Worm (Caenorhabditis elegans) whole organism, L3 larva: ENCODE data around the gene D1086.2.
A peak's percentile ranks its signal among the peaks of the same experiment; 100 is the strongest.

ENCODE experiments used
- R02D3.7 ChIP-seq: fragments of 150-350 bp; optimal IDR thresholded peaks from 2 replicates; lab custom pipeline; 2014; ENCODE audit warnings: missing biosample characterization, missing genetic modification characterization
- ZK546.5 ChIP-seq: sonication (generic microtip); optimal IDR thresholded peaks from 2 replicates; lab custom pipeline; 2017; ENCODE audit warnings: missing biosample characterization, missing genetic modification characterization
- aly-2 ChIP-seq: fragments of 150-350 bp; optimal IDR thresholded peaks from 2 replicates; lab custom pipeline; 2014; ENCODE audit warnings: missing biosample characterization, missing genetic modification characterization
- ama-1 ChIP-seq: fragments of 150-350 bp; optimal IDR thresholded peaks from 2 replicates; lab custom pipeline; 2018
- ceh-16 ChIP-seq: sonication (generic microtip); optimal IDR thresholded peaks from 2 replicates; lab custom pipeline; 2017; ENCODE audit warnings: missing biosample characterization, missing genetic modification characterization
- ceh-28 ChIP-seq: fragments of 150-350 bp; optimal IDR thresholded peaks from 2 replicates; lab custom pipeline; 2014; ENCODE audit warnings: missing biosample characterization, missing genetic modification reagents, missing genetic modification characterization
- ceh-82 ChIP-seq: fragments of 150-350 bp; optimal IDR thresholded peaks from 2 replicates; lab custom pipeline; 2014; ENCODE audit warnings: missing biosample characterization, missing genetic modification characterization
- daf-12 ChIP-seq: fragments of 150-350 bp; optimal IDR thresholded peaks from 2 replicates; lab custom pipeline; 2014; ENCODE audit warnings: missing biosample characterization, missing genetic modification reagents, missing genetic modification characterization
- egl-27 ChIP-seq: sonication (generic microtip); optimal IDR thresholded peaks from 4 replicates; lab custom pipeline; 2017; ENCODE audit warnings: missing biosample characterization, missing genetic modification reagents, missing genetic modification characterization
- egl-5 ChIP-seq: fragments of 150-350 bp; optimal IDR thresholded peaks from 2 replicates; lab custom pipeline; 2017; ENCODE audit warnings: missing biosample characterization, missing genetic modification reagents, missing genetic modification characterization, inconsistent platforms
- elt-1 ChIP-seq: fragments of 150-350 bp; optimal IDR thresholded peaks from 2 replicates; lab custom pipeline; 2014; ENCODE audit warnings: missing biosample characterization, missing genetic modification characterization
- elt-2 ChIP-seq: sonication (generic microtip); optimal IDR thresholded peaks from 2 replicates; lab custom pipeline; 2016; ENCODE audit warnings: missing genetic modification reagents, mild to moderate bottlenecking, missing genetic modification characterization, missing compliant biosample characterization
- elt-3 ChIP-seq, 3 experiments: fragments of 150-350 bp in 1 of 3; sonication (generic microtip) in 2 of 3; optimal IDR thresholded peaks; 2 replicates in 2 of 3; 4 replicates in 1 of 3; lab custom pipeline; 2014 to 2017; ENCODE audit warnings: missing biosample characterization in 3 of 3, missing genetic modification characterization in 3 of 3
- fkh-10 ChIP-seq: sonication (generic microtip); optimal IDR thresholded peaks from 2 replicates; lab custom pipeline; 2017; ENCODE audit warnings: missing biosample characterization, missing genetic modification reagents, missing genetic modification characterization
- fkh-2 ChIP-seq: fragments of 150-350 bp; optimal IDR thresholded peaks from 2 replicates; lab custom pipeline; 2014; ENCODE audit warnings: missing biosample characterization, missing genetic modification reagents, missing genetic modification characterization
- fos-1 ChIP-seq: fragments of 150-350 bp; optimal IDR thresholded peaks from 2 replicates; lab custom pipeline; 2014; ENCODE audit warnings: missing biosample characterization, missing genetic modification characterization
- hmg-11 ChIP-seq: sonication (generic microtip); optimal IDR thresholded peaks from 2 replicates; lab custom pipeline; 2016; ENCODE audit warnings: missing genetic modification characterization, missing compliant biosample characterization
- jun-1 ChIP-seq: fragments of 150-350 bp; optimal IDR thresholded peaks from 2 replicates; lab custom pipeline; 2014; ENCODE audit warnings: missing biosample characterization, missing genetic modification reagents, missing genetic modification characterization
- lin-15B ChIP-seq: fragments of 150-350 bp; optimal IDR thresholded peaks from 2 replicates; lab custom pipeline; 2014; ENCODE audit warnings: missing biosample characterization, missing genetic modification characterization
- lin-39 ChIP-seq: fragments of 150-350 bp; optimal IDR thresholded peaks from 2 replicates; lab custom pipeline; 2018; ENCODE audit warnings: missing biosample characterization, missing genetic modification reagents, missing genetic modification characterization
- lsy-12 ChIP-seq: sonication (generic microtip); optimal IDR thresholded peaks from 2 replicates; lab custom pipeline; 2016; ENCODE audit warnings: mild to moderate bottlenecking, missing genetic modification characterization, missing compliant biosample characterization
- mdl-1 ChIP-seq: fragments of 150-350 bp; optimal IDR thresholded peaks from 2 replicates; lab custom pipeline; 2014; ENCODE audit warnings: missing biosample characterization, missing genetic modification characterization
- mml-1 ChIP-seq: fragments of 150-350 bp; sonication (generic microtip); optimal IDR thresholded peaks from 3 replicates; lab custom pipeline; 2014; ENCODE audit warnings: missing biosample characterization, missing genetic modification characterization
- nfya-1 ChIP-seq: sonication (generic microtip); optimal IDR thresholded peaks from 2 replicates; lab custom pipeline; 2017; ENCODE audit warnings: missing genetic modification characterization, mild to moderate bottlenecking, missing compliant biosample characterization, antibody characterized with exemption, moderate library complexity; ENCODE audit not compliant: insufficient read depth
- nhr-12 ChIP-seq: fragments of 150-350 bp; optimal IDR thresholded peaks from 2 replicates; lab custom pipeline; 2014; ENCODE audit warnings: missing biosample characterization, missing genetic modification characterization
- nhr-23 ChIP-seq: fragments of 150-350 bp; optimal IDR thresholded peaks from 2 replicates; lab custom pipeline; 2014; ENCODE audit warnings: missing biosample characterization, missing genetic modification reagents, missing genetic modification characterization
- nhr-237 ChIP-seq: fragments of 150-350 bp; optimal IDR thresholded peaks from 2 replicates; lab custom pipeline; 2014; ENCODE audit warnings: missing biosample characterization, missing genetic modification characterization
- nhr-25 ChIP-seq: sonication (generic microtip); optimal IDR thresholded peaks from 2 replicates; lab custom pipeline; 2017; ENCODE audit warnings: missing biosample characterization, missing genetic modification characterization
- nhr-28 ChIP-seq: fragments of 150-350 bp; optimal IDR thresholded peaks from 2 replicates; lab custom pipeline; 2014; ENCODE audit warnings: missing biosample characterization, missing genetic modification characterization
- nhr-43 ChIP-seq: sonication (generic microtip); optimal IDR thresholded peaks from 2 replicates; lab custom pipeline; 2016; ENCODE audit warnings: mild to moderate bottlenecking, missing genetic modification characterization, missing compliant biosample characterization; ENCODE audit not compliant: poor library complexity, severe bottlenecking
- nhr-67 ChIP-seq: fragments of 150-350 bp; optimal IDR thresholded peaks from 2 replicates; lab custom pipeline; 2014; ENCODE audit warnings: missing biosample characterization, missing genetic modification characterization
- nhr-76 ChIP-seq: fragments of 150-350 bp; sonication (generic microtip); optimal IDR thresholded peaks from 5 replicates; lab custom pipeline; 2014; ENCODE audit warnings: missing biosample characterization, missing genetic modification characterization
- nhr-77 ChIP-seq: fragments of 150-350 bp; optimal IDR thresholded peaks from 2 replicates; lab custom pipeline; 2014; ENCODE audit warnings: missing biosample characterization, missing genetic modification characterization
- pha-4 ChIP-seq: fragments of 150-350 bp; optimal IDR thresholded peaks from 2 replicates; lab custom pipeline; 2014; ENCODE audit warnings: missing biosample characterization, missing genetic modification reagents, missing genetic modification characterization
- pqm-1 ChIP-seq: fragments of 150-350 bp; optimal IDR thresholded peaks from 2 replicates; lab custom pipeline; 2017; ENCODE audit warnings: missing biosample characterization, missing genetic modification characterization, inconsistent platforms
- sea-2 ChIP-seq: fragments of 150-350 bp; sonication (generic microtip); optimal IDR thresholded peaks from 4 replicates; lab custom pipeline; 2014; ENCODE audit warnings: missing biosample characterization, missing genetic modification reagents, missing genetic modification characterization
- skn-1 ChIP-seq: fragments of 150-350 bp; optimal IDR thresholded peaks from 2 replicates; lab custom pipeline; 2014; ENCODE audit warnings: missing biosample characterization, missing genetic modification characterization
- snpc-4 ChIP-seq: fragments of 150-350 bp; optimal IDR thresholded peaks from 2 replicates; lab custom pipeline; 2014; ENCODE audit warnings: missing biosample characterization, missing genetic modification characterization
- tbx-2 ChIP-seq: sonication (generic microtip); optimal IDR thresholded peaks from 2 replicates; lab custom pipeline; 2016; ENCODE audit warnings: mild to moderate bottlenecking, missing genetic modification characterization, missing compliant biosample characterization
- unc-39 ChIP-seq: sonication (generic microtip); optimal IDR thresholded peaks from 4 replicates; lab custom pipeline; 2017; ENCODE audit warnings: missing biosample characterization, missing genetic modification characterization
- unc-62 ChIP-seq: fragments of 150-350 bp; sonication (generic microtip); optimal IDR thresholded peaks from 4 replicates; lab custom pipeline; 2014; ENCODE audit warnings: missing biosample characterization, missing genetic modification reagents, missing genetic modification characterization
- zag-1 ChIP-seq: fragments of 150-350 bp; optimal IDR thresholded peaks from 2 replicates; lab custom pipeline; 2014; ENCODE audit warnings: missing biosample characterization, missing genetic modification characterization
- ztf-11 ChIP-seq: fragments of 150-350 bp; optimal IDR thresholded peaks from 2 replicates; lab custom pipeline; 2014; ENCODE audit warnings: missing biosample characterization, missing genetic modification characterization
- ztf-4 ChIP-seq: fragments of 150-350 bp; optimal IDR thresholded peaks from 2 replicates; lab custom pipeline; 2014; ENCODE audit warnings: missing biosample characterization, missing genetic modification characterization

Gene D1086.2

ce11 chrV:14143634-14144033 is 45.2 kb upstream of the D1086.2 start:
- TF ChIP-seq elt-2, result no peak
- no peak for TF ChIP-seq fkh-2 (tag; lab: Kevin White, UChicago)
- no peak for TF ChIP-seq jun-1
- TF ChIP-seq nhr-12, result no peak
- TF ChIP-seq fkh-10 (GFP tag; lab: Kevin White, UChicago), result peak; percentile 77
- TF ChIP-seq ceh-82 (tag; lab: Kevin White, UChicago), result no peak
- no peak for TF ChIP-seq lin-39
- TF ChIP-seq nfya-1 (tag; lab: Kevin White, UChicago), result peak; percentile 53
- TF ChIP-seq lsy-12 (tag; lab: Kevin White, UChicago), result no peak
- TF ChIP-seq ama-1, result no peak
- TF ChIP-seq elt-1 (tag; lab: Kevin White, UChicago), result no peak
- TF ChIP-seq egl-5 (tag; lab: Kevin White, UChicago), result no peak
- no peak for TF ChIP-seq ZK546.5
- no peak for TF ChIP-seq fos-1 (tag; lab: Kevin White, UChicago)
- no peak for TF ChIP-seq pqm-1 (tag; lab: Kevin White, UChicago)
- TF ChIP-seq unc-62 (GFP tag; lab: Kevin White, UChicago), result no peak
- TF ChIP-seq nhr-77 (tag; lab: Kevin White, UChicago), result no peak
- no peak for TF ChIP-seq sea-2 (GFP tag; lab: Kevin White, UChicago)
- TF ChIP-seq nhr-67 (tag; lab: Kevin White, UChicago), result no peak
- TF ChIP-seq ztf-4 (tag; lab: Kevin White, UChicago), result no peak
- no peak for TF ChIP-seq nhr-76 (tag; lab: Kevin White, UChicago)
- no peak for TF ChIP-seq pha-4 (tag; lab: Kevin White, UChicago)
- no peak for TF ChIP-seq nhr-23
- TF ChIP-seq aly-2 (tag; lab: Kevin White, UChicago), result no peak
- no peak for TF ChIP-seq skn-1
- TF ChIP-seq zag-1 (tag; lab: Kevin White, UChicago), result no peak
- no peak for TF ChIP-seq mml-1
- no peak for TF ChIP-seq nhr-28 (tag; lab: Kevin White, UChicago)
- no peak for TF ChIP-seq unc-39 (tag; lab: Kevin White, UChicago)
- TF ChIP-seq snpc-4 (tag; lab: Kevin White, UChicago), result no peak
- peak; percentile 48 for TF ChIP-seq tbx-2 (tag; lab: Kevin White, UChicago)
- TF ChIP-seq daf-12 (tag; lab: Kevin White, UChicago), result no peak
- no peak for TF ChIP-seq elt-3 (tag; optimal IDR thresholded peaks at IDR 0.05; lab: Kevin White, UChicago)
- TF ChIP-seq nhr-43, result no peak
- no peak for TF ChIP-seq ztf-11
- no peak for TF ChIP-seq egl-27 (tag; lab: Kevin White, UChicago)
- TF ChIP-seq nhr-237 (tag; lab: Kevin White, UChicago), result no peak
- TF ChIP-seq lin-15B (tag; lab: Kevin White, UChicago), result peak; percentile 38
- no peak for TF ChIP-seq nhr-25 (tag; lab: Kevin White, UChicago)
- TF ChIP-seq ceh-16, result no peak
- TF ChIP-seq hmg-11 (tag; lab: Kevin White, UChicago), result peak; percentile 58
- TF ChIP-seq ceh-28, result no peak
- TF ChIP-seq mdl-1, result no peak
- TF ChIP-seq R02D3.7 (tag; lab: Kevin White, UChicago), result no peak

ce11 chrV:14141846-14142245 is 43.4 kb upstream of the D1086.2 start:
- TF ChIP-seq daf-12 (tag; lab: Kevin White, UChicago) (no peak), ZK546.5 (no peak), ceh-82 (tag; lab: Kevin White, UChicago) (no peak), unc-39 (tag; lab: Kevin White, UChicago) (no peak), egl-5 (tag; lab: Kevin White, UChicago) (no peak), fos-1 (tag; lab: Kevin White, UChicago) (no peak), lin-15B (tag; lab: Kevin White, UChicago) (no peak), sea-2 (GFP tag; lab: Kevin White, UChicago) (no peak), mml-1 (no peak), nhr-23 (no peak), nhr-43 (no peak), elt-2 (no peak), fkh-10 (GFP tag; lab: Kevin White, UChicago) (no peak), ceh-16 (no peak), elt-1 (tag; lab: Kevin White, UChicago) (no peak), nhr-67 (tag; lab: Kevin White, UChicago) (no peak)
